Worm (Caenorhabditis elegans) whole organism, mixed stage, embryonic: ENCODE results near the gene Y38C1BA.1.

Source experiments
- M03D4.4 ChIP-seq: sonication (generic microtip); optimal IDR thresholded peaks from 2 replicates; lab custom pipeline; 2017; ENCODE audit warnings: mild to moderate bottlenecking, missing genetic modification characterization, missing compliant biosample characterization
- bed-3 ChIP-seq: fragments of 200-800 bp; sonication (Bioruptor generic); optimal IDR thresholded peaks from 3 replicates; lab custom pipeline; 2018; ENCODE audit warnings: mild to moderate bottlenecking, missing genetic modification characterization, moderate library complexity, missing compliant biosample characterization
- blmp-1 ChIP-seq: fragments of 150-350 bp; optimal IDR thresholded peaks from 2 replicates; lab custom pipeline; 2014; ENCODE audit warnings: missing biosample characterization, missing genetic modification characterization
- ceh-39 ChIP-seq: fragments of 150-350 bp; optimal IDR thresholded peaks from 2 replicates; lab custom pipeline; 2014; ENCODE audit warnings: missing biosample characterization, missing genetic modification characterization
- ceh-43 ChIP-seq: fragments of 200-800 bp; sonication (Bioruptor generic); optimal IDR thresholded peaks from 2 replicates; lab custom pipeline; 2018; ENCODE audit warnings: mild to moderate bottlenecking, missing genetic modification characterization, moderate library complexity, missing compliant biosample characterization
- ceh-83 ChIP-seq: fragments of 200-800 bp; sonication (Bioruptor generic); optimal IDR thresholded peaks from 2 replicates; lab custom pipeline; 2018; ENCODE audit warnings: mild to moderate bottlenecking, missing genetic modification characterization, missing compliant biosample characterization
- ces-1 ChIP-seq: fragments of 150-350 bp; optimal IDR thresholded peaks from 2 replicates; lab custom pipeline; 2014; ENCODE audit warnings: missing biosample characterization, missing genetic modification reagents, missing genetic modification characterization
- cnd-1 ChIP-seq: fragments of 200-800 bp; sonication (Bioruptor generic); optimal IDR thresholded peaks from 2 replicates; lab custom pipeline; 2018; ENCODE audit warnings: mild to moderate bottlenecking, missing genetic modification characterization, missing compliant biosample characterization
- drap-1 ChIP-seq: fragments of 200-800 bp; sonication (Bioruptor generic); optimal IDR thresholded peaks from 3 replicates; lab custom pipeline; 2018; ENCODE audit warnings: mild to moderate bottlenecking, missing genetic modification characterization, missing compliant biosample characterization
- elt-1 ChIP-seq: sonication (generic microtip); optimal IDR thresholded peaks from 2 replicates; lab custom pipeline; 2017; ENCODE audit warnings: missing genetic modification characterization, mild to moderate bottlenecking, missing compliant biosample characterization, antibody characterized with exemption, moderate library complexity, borderline replicate concordance; ENCODE audit not compliant: insufficient read depth
- elt-3 ChIP-seq: fragments of 150-350 bp; optimal IDR thresholded peaks from 2 replicates; lab custom pipeline; 2014; ENCODE audit warnings: missing biosample characterization, missing genetic modification characterization
- flh-1 ChIP-seq: fragments of 200-800 bp; sonication (Bioruptor generic); optimal IDR thresholded peaks from 2 replicates; lab custom pipeline; 2018; ENCODE audit warnings: mild to moderate bottlenecking, missing genetic modification characterization, moderate library complexity, missing compliant biosample characterization
- ham-2 ChIP-seq: fragments of 200-800 bp; sonication (Bioruptor generic); optimal IDR thresholded peaks from 2 replicates; lab custom pipeline; 2018; ENCODE audit warnings: mild to moderate bottlenecking, missing genetic modification characterization, missing compliant biosample characterization
- lin-13 ChIP-seq: fragments of 150-350 bp; optimal IDR thresholded peaks from 2 replicates; lab custom pipeline; 2014; ENCODE audit warnings: missing biosample characterization, missing genetic modification characterization
- lin-32 ChIP-seq: fragments of 200-800 bp; sonication (Bioruptor generic); optimal IDR thresholded peaks from 2 replicates; lab custom pipeline; 2018; ENCODE audit warnings: mild to moderate bottlenecking, missing genetic modification characterization, missing compliant biosample characterization
- lsy-2 ChIP-seq: fragments of 150-350 bp; optimal IDR thresholded peaks from 2 replicates; lab custom pipeline; 2014; ENCODE audit warnings: missing biosample characterization, missing genetic modification characterization
- mab-5 ChIP-seq: fragments of 150-350 bp; optimal IDR thresholded peaks from 2 replicates; lab custom pipeline; 2014; ENCODE audit warnings: missing biosample characterization, missing genetic modification characterization
- mep-1 ChIP-seq: fragments of 150-350 bp; optimal IDR thresholded peaks from 2 replicates; lab custom pipeline; 2017; ENCODE audit warnings: missing biosample characterization, missing genetic modification reagents, missing genetic modification characterization, inconsistent platforms
- mls-2 ChIP-seq: sonication (generic microtip); optimal IDR thresholded peaks from 2 replicates; lab custom pipeline; 2016; ENCODE audit warnings: mild to moderate bottlenecking, missing genetic modification characterization, moderate library complexity, missing compliant biosample characterization
- nhr-12 ChIP-seq: fragments of 150-350 bp; optimal IDR thresholded peaks from 2 replicates; lab custom pipeline; 2014; ENCODE audit warnings: missing biosample characterization, missing genetic modification characterization
- nhr-2 ChIP-seq: fragments of 150-350 bp; optimal IDR thresholded peaks from 2 replicates; lab custom pipeline; 2014; ENCODE audit warnings: missing biosample characterization, missing genetic modification characterization
- nhr-237 ChIP-seq: fragments of 150-350 bp; optimal IDR thresholded peaks from 2 replicates; lab custom pipeline; 2014; ENCODE audit warnings: missing biosample characterization, missing genetic modification characterization
- nhr-28 ChIP-seq: fragments of 150-350 bp; optimal IDR thresholded peaks from 2 replicates; lab custom pipeline; 2014; ENCODE audit warnings: missing biosample characterization, missing genetic modification characterization
- nhr-76 ChIP-seq: sonication (generic microtip); optimal IDR thresholded peaks from 2 replicates; lab custom pipeline; 2017; ENCODE audit warnings: missing biosample characterization, missing genetic modification characterization
- pha-4 ChIP-seq: fragments of 150-350 bp; optimal IDR thresholded peaks from 2 replicates; lab custom pipeline; 2018; ENCODE audit warnings: missing biosample characterization, missing genetic modification reagents, missing genetic modification characterization
- sem-2 ChIP-seq: fragments of 200-800 bp; sonication (Bioruptor generic); optimal IDR thresholded peaks from 2 replicates; lab custom pipeline; 2018; ENCODE audit warnings: mild to moderate bottlenecking, missing genetic modification characterization, missing compliant biosample characterization
- sptf-1 ChIP-seq: sonication (generic microtip); optimal IDR thresholded peaks from 2 replicates; lab custom pipeline; 2017; ENCODE audit warnings: mild to moderate bottlenecking, missing genetic modification characterization, moderate library complexity, missing compliant biosample characterization
- tbx-8 ChIP-seq: fragments of 200-800 bp; sonication (Bioruptor generic); optimal IDR thresholded peaks from 2 replicates; lab custom pipeline; 2018; ENCODE audit warnings: mild to moderate bottlenecking, missing genetic modification characterization, moderate library complexity, missing compliant biosample characterization
- unc-120 ChIP-seq: sonication (generic microtip); optimal IDR thresholded peaks from 2 replicates; lab custom pipeline; 2017; ENCODE audit warnings: missing genetic modification characterization, missing compliant biosample characterization; ENCODE audit not compliant: poor library complexity, severe bottlenecking
- unc-39 ChIP-seq: fragments of 150-350 bp; optimal IDR thresholded peaks from 2 replicates; lab custom pipeline; 2014; ENCODE audit warnings: missing biosample characterization, missing genetic modification characterization
- unc-62 ChIP-seq: fragments of 150-350 bp; optimal IDR thresholded peaks from 2 replicates; lab custom pipeline; 2014; ENCODE audit warnings: missing biosample characterization, missing genetic modification reagents, missing genetic modification characterization
- zip-8 ChIP-seq: fragments of 150-350 bp; optimal IDR thresholded peaks from 2 replicates; lab custom pipeline; 2014; ENCODE audit warnings: missing biosample characterization, missing genetic modification characterization
- ztf-11 ChIP-seq: fragments of 150-350 bp; optimal IDR thresholded peaks from 2 replicates; lab custom pipeline; 2014; ENCODE audit warnings: missing biosample characterization, missing genetic modification characterization

The Y38C1BA.1 gene

DNA sequence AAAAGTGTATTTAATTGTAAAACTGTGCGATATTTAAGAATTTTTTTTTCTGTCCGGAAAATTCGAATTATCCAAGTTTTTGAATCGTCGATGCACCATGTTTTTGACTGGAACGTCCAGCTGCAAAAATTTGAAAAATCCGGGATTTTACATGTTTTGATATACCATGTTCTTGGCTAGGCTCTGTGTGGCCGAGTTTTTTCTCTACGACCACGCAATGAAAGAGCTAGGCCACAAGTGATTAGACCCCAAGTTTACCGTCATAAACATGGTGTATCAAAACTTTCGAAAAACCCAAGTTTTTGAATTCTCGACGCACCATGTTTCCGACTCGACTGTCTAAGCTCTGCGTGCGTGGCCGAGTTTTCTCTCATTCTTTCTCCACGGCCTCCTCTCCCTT is 40.8 kb upstream of the Y38C1BA.1 start:
- TF ChIP-seq bed-3 (GFP tag; lab: Kevin White, UChicago) (no peak), nhr-76 (tag; lab: Kevin White, UChicago) (no peak), unc-62 (GFP tag; lab: Kevin White, UChicago) (no peak), blmp-1 (no peak), nhr-28 (tag; lab: Kevin White, UChicago) (no peak), nhr-12 (no peak), tbx-8 (no peak)

DNA sequence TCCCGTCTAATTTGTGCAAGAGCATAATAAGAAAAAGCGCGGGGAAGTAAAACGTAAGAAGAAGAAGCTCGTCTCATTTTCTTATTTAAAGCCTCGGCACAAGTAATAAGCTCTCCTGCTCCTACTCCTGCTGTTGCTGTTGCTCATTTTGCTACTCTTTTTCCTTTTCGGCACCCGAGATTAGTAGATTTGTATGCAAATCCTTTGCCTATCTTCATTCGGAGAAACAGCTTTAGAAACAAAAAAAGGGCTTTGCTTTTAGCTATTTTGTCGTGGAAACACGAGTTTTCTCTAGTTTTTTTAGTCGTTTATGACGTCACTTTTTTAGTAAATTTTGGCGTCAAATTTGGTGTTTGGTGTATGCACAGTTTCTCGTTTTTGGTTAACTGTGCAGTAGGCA is 39.8 kb upstream of the Y38C1BA.1 start:
- TF ChIP-seq ceh-43 (GFP tag; lab: Kevin White, UChicago) (no peak), zip-8 (tag; lab: Kevin White, UChicago) (peak; percentile 31)

DNA sequence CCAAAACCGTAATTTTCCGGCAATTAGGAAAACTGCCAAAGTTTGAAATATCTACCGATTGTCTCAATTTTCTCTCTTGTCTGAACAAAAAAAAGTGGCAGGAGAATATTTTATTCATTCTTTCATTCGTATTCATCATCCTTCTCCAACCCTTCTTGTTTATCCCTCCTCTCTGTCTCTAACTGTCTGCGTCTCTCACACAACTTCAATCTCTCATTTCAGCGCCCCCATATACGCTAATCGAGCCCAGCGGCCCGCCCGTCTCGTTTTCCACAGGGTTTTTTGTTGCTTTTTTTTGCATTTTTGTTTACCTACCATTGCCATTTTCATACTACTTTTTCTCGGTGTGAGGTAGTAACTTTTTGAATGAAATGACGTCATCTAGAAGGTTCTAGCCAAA is 38.5 kb upstream of the Y38C1BA.1 start:
- TF ChIP-seq sptf-1 (peak; percentile 4), M03D4.4 (no peak)
- TF ChIP-seq, all 35 proteins: peak for 1

- TF ChIP-seq ceh-39 (tag; lab: Kevin White, UChicago) (no peak), elt-1 (tag; lab: Kevin White, UChicago) (no peak), bed-3 (GFP tag; lab: Kevin White, UChicago) (no peak), ceh-43 (GFP tag; lab: Kevin White, UChicago) (no peak), nhr-237 (no peak), mls-2 (tag; lab: Kevin White, UChicago) (no peak), lin-13 (tag; lab: Kevin White, UChicago) (no peak), mep-1 (tag; lab: Kevin White, UChicago) (no peak), ceh-83 (GFP tag; lab: Kevin White, UChicago) (no peak), lsy-2 (tag; lab: Kevin White, UChicago) (no peak), unc-62 (GFP tag; lab: Kevin White, UChicago) (no peak)
Observed at ce11 chrIV:1838583-1838982, 34.8 kb upstream of the Y38C1BA.1 start.

DNA sequence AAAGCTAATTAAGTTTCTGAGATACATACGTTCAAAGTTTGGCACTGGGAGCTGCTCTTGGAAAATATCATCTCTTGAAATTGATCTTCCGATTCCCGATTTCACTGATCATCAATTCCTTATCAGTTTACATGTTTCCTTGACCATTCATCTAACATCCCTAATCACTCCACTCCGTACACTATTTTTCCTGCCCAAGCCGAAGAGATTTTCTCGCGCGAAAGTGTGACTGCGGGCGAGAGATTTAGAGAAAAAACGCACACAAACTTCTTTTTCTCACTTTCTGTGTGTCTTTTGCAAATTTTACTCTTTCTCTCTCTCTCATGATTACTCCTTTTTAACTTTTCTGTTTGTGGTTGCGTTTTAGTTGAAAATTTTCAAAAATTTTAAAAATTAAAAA is 33.4 kb upstream of the Y38C1BA.1 start:
- TF ChIP-seq unc-120 (tag; lab: Kevin White, UChicago) (peak; percentile 43), nhr-12 (no peak), sem-2 (GFP tag; lab: Kevin White, UChicago) (no peak), elt-3 (peak; percentile 50), blmp-1 (peak; percentile 36), nhr-2 (tag; lab: Kevin White, UChicago) (no peak), mls-2 (tag; lab: Kevin White, UChicago) (no peak), lin-32 (GFP tag; lab: Kevin White, UChicago) (no peak), lin-13 (tag; lab: Kevin White, UChicago) (no peak), M03D4.4 (no peak), pha-4 (tag; lab: Kevin White, UChicago) (no peak), elt-1 (tag; lab: Kevin White, UChicago) (no peak), flh-1 (no peak), tbx-8 (no peak), ceh-39 (tag; lab: Kevin White, UChicago) (no peak), nhr-28 (tag; lab: Kevin White, UChicago) (no peak), mep-1 (tag; lab: Kevin White, UChicago) (no peak), ham-2 (GFP tag; lab: Kevin White, UChicago) (no peak), drap-1 (GFP tag; lab: Kevin White, UChicago) (no peak), unc-62 (GFP tag; lab: Kevin White, UChicago) (peak; percentile 16), ces-1 (peak; percentile 30), nhr-237 (peak; percentile 11), unc-39 (tag; lab: Kevin White, UChicago) (no peak)
- TF ChIP-seq, all 35 proteins: peak for 6

ce11 chrIV:1834972-1835371 is 31.2 kb upstream of the Y38C1BA.1 start:
- TF ChIP-seq drap-1 (GFP tag; lab: Kevin White, UChicago) (no peak), lin-32 (GFP tag; lab: Kevin White, UChicago) (no peak), blmp-1 (no peak), flh-1 (no peak), sptf-1 (no peak), mab-5 (no peak), mls-2 (tag; lab: Kevin White, UChicago) (no peak), ztf-11 (no peak), ham-2 (GFP tag; lab: Kevin White, UChicago) (no peak), nhr-28 (tag; lab: Kevin White, UChicago) (no peak), unc-120 (tag; lab: Kevin White, UChicago) (no peak), nhr-2 (tag; lab: Kevin White, UChicago) (no peak), ces-1 (no peak), tbx-8 (no peak), zip-8 (tag; lab: Kevin White, UChicago) (no peak), ceh-43 (GFP tag; lab: Kevin White, UChicago) (no peak), cnd-1 (tag; lab: Kevin White, UChicago) (no peak), ceh-39 (tag; lab: Kevin White, UChicago) (no peak)
- TF ChIP-seq, all 35 proteins: peak for 0
